Fruit fly (Drosophila melanogaster) whole organism, embryonic: ENCODE measurements around the gene kraken.
A peak's percentile ranks its signal among the peaks of the same experiment; 100 is the strongest.

ENCODE experiments used
- Atf3 ChIP-seq: fragments of 200-800 bp; sonication (Bioruptor generic); optimal IDR thresholded peaks from 3 replicates; lab custom pipeline; 2016; ENCODE audit warnings: missing biosample characterization, missing genetic modification characterization
- CG10366 ChIP-seq: fragments of 200-800 bp; sonication (Bioruptor generic); IDR thresholded peaks from 2 replicates; pipeline ENCODE4 v1.3.6; 2022; ENCODE audit warnings: missing biosample characterization, missing genetic modification characterization
- CG10543 ChIP-seq: fragments of 200-800 bp; sonication (Bioruptor generic); optimal IDR thresholded peaks from 3 replicates; lab custom pipeline; 2017; ENCODE audit warnings: missing biosample characterization, mild to moderate bottlenecking, missing genetic modification characterization, moderate library complexity
- CG12071 ChIP-seq: fragments of 200-800 bp; sonication (Bioruptor generic); optimal IDR thresholded peaks from 3 replicates; lab custom pipeline; 2018; ENCODE audit warnings: missing biosample characterization, mild to moderate bottlenecking, missing genetic modification characterization
- CG12219 ChIP-seq: fragments of 200-800 bp; sonication (Bioruptor generic); optimal IDR thresholded peaks from 3 replicates; lab custom pipeline; 2018; ENCODE audit warnings: missing biosample characterization, mild to moderate bottlenecking, missing genetic modification characterization
- CG13894 ChIP-seq: fragments of 200-800 bp; sonication (Bioruptor generic); optimal IDR thresholded peaks from 3 replicates; lab custom pipeline; 2018; ENCODE audit warnings: missing biosample characterization, mild to moderate bottlenecking, missing genetic modification characterization, moderate library complexity
- CG14050 ChIP-seq: fragments of 200-800 bp; sonication (Bioruptor generic); IDR thresholded peaks from 3 replicates; pipeline ENCODE4 v1.3.6; 2022; ENCODE audit warnings: missing biosample characterization, missing genetic modification characterization
- CG15601 ChIP-seq: fragments of 200-800 bp; sonication (Bioruptor generic); optimal IDR thresholded peaks from 3 replicates; lab custom pipeline; 2019; ENCODE audit warnings: missing biosample characterization, mild to moderate bottlenecking, missing genetic modification characterization, moderate library complexity
- CG15696 ChIP-seq: fragments of 200-800 bp; sonication (Bioruptor generic); optimal IDR thresholded peaks from 2 replicates; lab custom pipeline; 2019; ENCODE audit warnings: missing biosample characterization, mild to moderate bottlenecking, missing genetic modification characterization, moderate library complexity
- CG16863 ChIP-seq: fragments of 200-800 bp; sonication (Bioruptor generic); optimal IDR thresholded peaks from 3 replicates; lab custom pipeline; 2016; ENCODE audit warnings: missing biosample characterization, missing genetic modification characterization
- CG17568 ChIP-seq: fragments of 200-800 bp; sonication (Bioruptor generic); optimal IDR thresholded peaks from 2 replicates; lab custom pipeline; 2018; ENCODE audit warnings: missing biosample characterization, mild to moderate bottlenecking, missing genetic modification characterization, moderate library complexity
- CG18262 ChIP-seq: fragments of 200-800 bp; optimal IDR thresholded peaks from 3 replicates; lab custom pipeline; 2019; ENCODE audit warnings: missing biosample characterization, mild to moderate bottlenecking, missing genetic modification characterization, moderate library complexity
- CG2712 ChIP-seq: fragments of 200-800 bp; optimal IDR thresholded peaks from 3 replicates; lab custom pipeline; 2019; ENCODE audit warnings: missing biosample characterization, mild to moderate bottlenecking, missing genetic modification characterization, moderate library complexity
- CG30431 ChIP-seq: fragments of 200-800 bp; sonication (Bioruptor generic); optimal IDR thresholded peaks from 2 replicates; lab custom pipeline; 2017; ENCODE audit warnings: missing biosample characterization, missing genetic modification characterization
- CG3163 ChIP-seq: fragments of 200-800 bp; sonication (Bioruptor generic); optimal IDR thresholded peaks from 3 replicates; lab custom pipeline; 2016; ENCODE audit warnings: missing biosample characterization, missing genetic modification characterization
- CG7372 ChIP-seq: fragments of 200-800 bp; sonication (Bioruptor generic); IDR thresholded peaks from 2 replicates; pipeline ENCODE4 v1.3.6; 2022; ENCODE audit warnings: missing biosample characterization, missing genetic modification characterization
- CG8290 ChIP-seq, 3 experiments: fragments of 200-800 bp; sonication (Bioruptor generic); optimal IDR thresholded peaks; 2 replicates each; lab custom pipeline; 2016 to 2019; ENCODE audit warnings: missing biosample characterization in 3 of 3, missing genetic modification characterization in 3 of 3, mild to moderate bottlenecking in 2 of 3, moderate library complexity in 1 of 3
- CG8388 ChIP-seq: fragments of 200-800 bp; sonication (Bioruptor generic); optimal IDR thresholded peaks from 2 replicates; lab custom pipeline; 2019; ENCODE audit warnings: missing biosample characterization, mild to moderate bottlenecking, missing genetic modification characterization, moderate library complexity
- CG9727 ChIP-seq: fragments of 200-800 bp; sonication (Bioruptor generic); optimal IDR thresholded peaks from 3 replicates; lab custom pipeline; 2017; ENCODE audit warnings: missing biosample characterization, mild to moderate bottlenecking, missing genetic modification characterization
- Dref ChIP-seq: fragments of 200-800 bp; sonication (Bioruptor generic); IDR thresholded peaks from 2 replicates; pipeline ENCODE4 v1.3.6; 2022; ENCODE audit warnings: missing biosample characterization, missing genetic modification characterization
- E2f2 ChIP-seq: fragments of 200-800 bp; sonication (Bioruptor generic); IDR thresholded peaks from 2 replicates; pipeline ENCODE4 v1.3.6; 2022; ENCODE audit warnings: missing biosample characterization, missing genetic modification characterization
- Hey ChIP-seq: fragments of 200-800 bp; sonication (Bioruptor generic); optimal IDR thresholded peaks from 3 replicates; lab custom pipeline; 2018; ENCODE audit warnings: missing biosample characterization, mild to moderate bottlenecking, missing genetic modification characterization
- Meics ChIP-seq: fragments of 200-800 bp; sonication (Bioruptor generic); optimal IDR thresholded peaks from 2 replicates; lab custom pipeline; 2017; ENCODE audit warnings: missing biosample characterization, mild to moderate bottlenecking, missing genetic modification characterization
- Spps ChIP-seq: fragments of 200-800 bp; sonication (Bioruptor generic); optimal IDR thresholded peaks from 2 replicates; lab custom pipeline; 2018; ENCODE audit warnings: missing biosample characterization, mild to moderate bottlenecking, missing genetic modification characterization
- Stat92E ChIP-seq, 3 experiments: fragments of >200 bp in 2 of 3; fragments of 200-800 bp in 1 of 3; sonication (Bioruptor generic) in 1 of 3; optimal IDR thresholded peaks; 2 replicates each; lab custom pipeline; 2017 to 2019; ENCODE audit warnings: missing biosample characterization in 3 of 3, missing genetic modification characterization in 3 of 3, mild to moderate bottlenecking in 1 of 3, moderate library complexity in 1 of 3
- Xrp1 ChIP-seq: fragments of 200-800 bp; sonication (Bioruptor generic); IDR thresholded peaks from 2 replicates; pipeline ENCODE4 v1.3.6; 2022; ENCODE audit warnings: missing biosample characterization, missing genetic modification characterization
- ac ChIP-seq: fragments of 200-800 bp; sonication (Bioruptor generic); optimal IDR thresholded peaks from 3 replicates; lab custom pipeline; 2017; ENCODE audit warnings: missing biosample characterization, mild to moderate bottlenecking, missing genetic modification characterization
- amos ChIP-seq: fragments of 200-800 bp; sonication (Bioruptor generic); IDR thresholded peaks from 2 replicates; pipeline ENCODE4 v1.3.6; 2022; ENCODE audit warnings: missing biosample characterization, missing genetic modification characterization; ENCODE audit not compliant: partially characterized antibody
- cas ChIP-seq: fragments of 200-800 bp; sonication (Bioruptor generic); IDR thresholded peaks from 2 replicates; pipeline ENCODE4 v1.3.6; 2022; ENCODE audit warnings: missing biosample characterization, missing genetic modification characterization
- emc ChIP-seq: fragments of 200-800 bp; sonication (Bioruptor generic); optimal IDR thresholded peaks from 2 replicates; lab custom pipeline; 2016; ENCODE audit warnings: missing biosample characterization, missing genetic modification characterization
- esg ChIP-seq: fragments of 200-800 bp; sonication (Bioruptor generic); conservative IDR thresholded peaks from 2 replicates; pipeline ENCODE4 v1.3.6; 2022; ENCODE audit warnings: missing biosample characterization, missing genetic modification characterization
- gem ChIP-seq: fragments of 200-800 bp; sonication (Bioruptor generic); optimal IDR thresholded peaks from 2 replicates; lab custom pipeline; 2019; ENCODE audit warnings: missing biosample characterization, mild to moderate bottlenecking, missing genetic modification characterization, moderate library complexity
- lbe ChIP-seq: fragments of 200-800 bp; sonication (Bioruptor generic); optimal IDR thresholded peaks from 2 replicates; lab custom pipeline; 2016; ENCODE audit warnings: missing biosample characterization, mild to moderate bottlenecking, missing genetic modification characterization
- lilli ChIP-seq: fragments of 200-800 bp; sonication (Bioruptor generic); optimal IDR thresholded peaks from 3 replicates; lab custom pipeline; 2016; ENCODE audit warnings: missing biosample characterization, missing genetic modification characterization
- lov ChIP-seq, 2 experiments: fragments of 200-800 bp in 1 of 2; fragments of >200 bp in 1 of 2; sonication (Bioruptor generic) in 1 of 2; IDR thresholded peaks in 1 of 2; optimal IDR thresholded peaks in 1 of 2; 2 replicates in 1 of 2; 3 replicates in 1 of 2; pipeline versions ENCODE4 v1.3.6 to Lab custom; 2017 to 2022; ENCODE audit warnings: missing biosample characterization in 1 of 2, missing genetic modification characterization in 1 of 2
- maf-S ChIP-seq: fragments of 200-800 bp; sonication (Bioruptor generic); optimal IDR thresholded peaks from 2 replicates; lab custom pipeline; 2016; ENCODE audit warnings: missing biosample characterization, missing genetic modification characterization
- nau ChIP-seq: fragments of 200-800 bp; sonication (Bioruptor generic); optimal IDR thresholded peaks from 3 replicates; lab custom pipeline; 2017; ENCODE audit warnings: missing biosample characterization, mild to moderate bottlenecking, missing genetic modification characterization, missing genetic modification reagents
- nerfin-1 ChIP-seq: fragments of 200-800 bp; sonication (Bioruptor generic); optimal IDR thresholded peaks from 3 replicates; lab custom pipeline; 2019; ENCODE audit warnings: missing biosample characterization, mild to moderate bottlenecking, missing genetic modification characterization, moderate library complexity
- nom ChIP-seq: fragments of 200-800 bp; sonication (Bioruptor generic); optimal IDR thresholded peaks from 2 replicates; lab custom pipeline; 2017; ENCODE audit warnings: missing biosample characterization, missing genetic modification characterization, mild to moderate bottlenecking, moderate library complexity, missing genetic modification reagents
- p53 ChIP-seq: fragments of 200-800 bp; sonication (Bioruptor generic); optimal IDR thresholded peaks from 2 replicates; lab custom pipeline; 2016; ENCODE audit warnings: missing biosample characterization, missing genetic modification characterization
- pho ChIP-seq: fragments of 200-800 bp; sonication (Bioruptor generic); optimal IDR thresholded peaks from 2 replicates; lab custom pipeline; 2016; ENCODE audit warnings: missing biosample characterization, missing genetic modification characterization
- phol ChIP-seq: fragments of 200-800 bp; sonication (Bioruptor generic); optimal IDR thresholded peaks from 3 replicates; lab custom pipeline; 2018; ENCODE audit warnings: missing biosample characterization, mild to moderate bottlenecking, missing genetic modification characterization, moderate library complexity
- row ChIP-seq: fragments of 200-800 bp; sonication (Bioruptor generic); IDR thresholded peaks from 3 replicates; pipeline ENCODE4 v1.3.6; 2022; ENCODE audit warnings: missing biosample characterization, missing genetic modification characterization
- seq ChIP-seq: fragments of 200-800 bp; sonication (Bioruptor generic); IDR thresholded peaks from 2 replicates; pipeline ENCODE4 v1.3.6; 2022; ENCODE audit warnings: missing biosample characterization, missing genetic modification characterization
- shn ChIP-seq: fragments of 200-800 bp; sonication (Bioruptor generic); optimal IDR thresholded peaks from 3 replicates; lab custom pipeline; 2016; ENCODE audit warnings: missing biosample characterization, missing genetic modification characterization
- slp2 ChIP-seq: fragments of 200-800 bp; sonication (Bioruptor generic); optimal IDR thresholded peaks from 2 replicates; lab custom pipeline; 2016; ENCODE audit warnings: missing biosample characterization, missing genetic modification characterization
- stwl ChIP-seq: fragments of 200-800 bp; sonication (Bioruptor generic); optimal IDR thresholded peaks from 3 replicates; lab custom pipeline; 2018; ENCODE audit warnings: missing biosample characterization, mild to moderate bottlenecking, missing genetic modification characterization, moderate library complexity
- zen ChIP-seq: fragments of 200-800 bp; sonication (Bioruptor generic); optimal IDR thresholded peaks from 3 replicates; lab custom pipeline; 2018; ENCODE audit warnings: missing biosample characterization, mild to moderate bottlenecking, missing genetic modification characterization, moderate library complexity
- zf30C ChIP-seq: fragments of 200-800 bp; sonication (Bioruptor generic); optimal IDR thresholded peaks from 3 replicates; lab custom pipeline; 2018; ENCODE audit warnings: missing biosample characterization, mild to moderate bottlenecking, missing genetic modification characterization

kraken gene

DNA sequence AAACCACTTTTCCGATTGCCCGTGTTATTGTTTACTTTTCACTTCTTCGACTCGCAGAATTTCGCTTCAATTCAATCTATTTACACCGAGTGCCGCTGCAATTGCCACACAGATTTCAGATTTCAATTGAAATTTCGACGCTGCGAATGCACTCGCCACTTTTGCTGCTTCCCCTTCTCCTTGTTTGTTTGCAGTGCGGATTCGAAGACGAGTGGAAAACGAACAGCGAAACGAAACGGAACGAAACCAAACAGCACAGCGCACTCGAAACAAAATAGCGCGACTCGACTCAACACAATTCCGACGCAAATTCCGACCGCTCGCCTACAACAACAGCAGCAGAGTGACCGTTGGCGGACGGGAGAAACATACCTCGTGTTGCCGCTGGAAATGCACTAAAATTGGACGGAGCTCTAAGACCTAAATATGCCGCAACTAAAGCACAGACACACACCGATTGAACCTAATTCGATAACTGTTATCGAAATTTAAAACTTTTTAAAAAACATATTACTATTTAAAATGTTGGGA is 1.8 kb upstream of the kraken start, which contains the start of gene drongo (continued):
- TF ChIP-seq ac (GFP tag; lab: Kevin White, UChicago): no peak
- no peak for TF ChIP-seq slp2
- TF ChIP-seq nom: peak; percentile 76
- TF ChIP-seq CG17568 (GFP tag; lab: Kevin White, UChicago): no peak
- no peak for TF ChIP-seq shn (GFP tag; lab: Kevin White, UChicago)
- no peak for TF ChIP-seq CG9727 (GFP tag; lab: Kevin White, UChicago)
- TF ChIP-seq Spps: no peak
- TF ChIP-seq lilli (GFP tag; lab: Kevin White, UChicago): peak; percentile 33
- no peak for TF ChIP-seq Hey (tag; lab: Kevin White, UChicago)
- TF ChIP-seq CG10366 (GFP tag; lab: Robert Waterston, UW): no peak
- no peak for TF ChIP-seq maf-S (GFP tag; lab: Kevin White, UChicago)
- 0 out of 2 replicates have a peak, but pooled peaks have one; percentile 30 for TF ChIP-seq Xrp1
- TF ChIP-seq CG13894 (tag; lab: Kevin White, UChicago): peak; percentile 71
- TF ChIP-seq nerfin-1 (tag; lab: Kevin White, UChicago): peak; percentile 95
- peak; percentile 9 for TF ChIP-seq CG18262
- peak; percentile 41 for TF ChIP-seq CG2712 (tag; lab: Kevin White, UChicago)
- TF ChIP-seq cas: no peak
- no peak for TF ChIP-seq esg (GFP tag; lab: Robert Waterston, UW)
- no peak for TF ChIP-seq gem (tag; lab: Kevin White, UChicago)
- peak; percentile 50 for TF ChIP-seq p53
- TF ChIP-seq CG8388 (GFP tag; lab: Kevin White, UChicago): no peak
- TF ChIP-seq zf30C (GFP tag; lab: Kevin White, UChicago): peak; percentile 38
- peak; percentile 68 for TF ChIP-seq CG15601
- TF ChIP-seq CG10543 (GFP tag; lab: Kevin White, UChicago): peak; percentile 76
- no peak for TF ChIP-seq lov (optimal IDR thresholded peaks at IDR 0.05; lab: Kevin White, UChicago)
- TF ChIP-seq lov (GFP tag; IDR thresholded peaks at IDR 0.05; lab: Robert Waterston, UW): 0 out of 3 replicates have a peak, but pooled peaks have one; percentile 11
- TF ChIP-seq CG7372 (GFP tag; lab: Robert Waterston, UW): no peak
- peak; percentile 11 for TF ChIP-seq Meics (GFP tag; lab: Kevin White, UChicago)
- peak; percentile 43 for TF ChIP-seq stwl (tag; lab: Kevin White, UChicago)
- TF ChIP-seq lbe: no peak
- no peak for TF ChIP-seq CG15696 (tag; lab: Kevin White, UChicago)
- TF ChIP-seq seq: no peak
- TF ChIP-seq CG14050: no peak; the same call in 2 of the 3 replicates
- TF ChIP-seq nau (GFP tag; lab: Kevin White, UChicago): peak; percentile 17
- TF ChIP-seq Stat92E (GFP tag; optimal IDR thresholded peaks at IDR 0.05; lab: Kevin White, UChicago): peak in 1 of 3 experiments; percentile 79
- TF ChIP-seq row: peak; percentile 24; the same call in 1 of the 3 replicates
- TF ChIP-seq amos (GFP tag; lab: Robert Waterston, UW): peak; percentile 58; the same call in 1 of the 2 replicates
- peak; percentile 18 for TF ChIP-seq CG3163 (GFP tag; lab: Kevin White, UChicago)
- TF ChIP-seq pho: peak; percentile 37
- TF ChIP-seq E2f2: peak; percentile 97
- no peak for TF ChIP-seq zen (tag; lab: Kevin White, UChicago)
- TF ChIP-seq CG16863: no peak
- no peak for TF ChIP-seq Atf3 (GFP tag; lab: Kevin White, UChicago)
- TF ChIP-seq CG12071: peak; percentile 38
- TF ChIP-seq emc (GFP tag; lab: Kevin White, UChicago): no peak
- TF ChIP-seq CG30431: no peak
- TF ChIP-seq CG8290 (GFP tag; optimal IDR thresholded peaks at IDR 0.05; lab: Kevin White, UChicago): peak; percentile 38
- peak; percentile 47 to 85 for TF ChIP-seq CG8290 (tag; optimal IDR thresholded peaks at IDR 0.05; lab: Kevin White, UChicago)
- TF ChIP-seq Dref (GFP tag; lab: Robert Waterston, UW): peak; percentile 95
- TF ChIP-seq phol (tag; lab: Kevin White, UChicago): peak; percentile 37
- no peak for TF ChIP-seq CG12219 (GFP tag; lab: Kevin White, UChicago)
